Fruit fly (Drosophila melanogaster) whole organism, wandering third instar larva: ENCODE results near the gene sofe.
A peak's percentile ranks its signal among the peaks of the same experiment; 100 is the strongest.

Experiments used
- Abd-B ChIP-seq: fragments of >200 bp; optimal IDR thresholded peaks from 2 replicates; lab custom pipeline; 2017; ENCODE audit warnings: missing biosample characterization, missing genetic modification characterization
- Hr78 ChIP-seq: fragments of >200 bp; optimal IDR thresholded peaks from 2 replicates; lab custom pipeline; 2017; ENCODE audit warnings: missing biosample characterization, missing genetic modification characterization
- Mio ChIP-seq: sonication (Bioruptor generic); optimal IDR thresholded peaks from 2 replicates; lab custom pipeline; 2016; ENCODE audit warnings: missing biosample characterization, missing genetic modification characterization
- OdsH ChIP-seq: fragments of 200-800 bp; sonication (Bioruptor generic); optimal IDR thresholded peaks from 2 replicates; lab custom pipeline; 2016; ENCODE audit warnings: missing biosample characterization, mild to moderate bottlenecking, missing genetic modification characterization
- Rel ChIP-seq, 2 experiments: fragments of 200-800 bp; sonication (Bioruptor generic) in 1 of 2; optimal IDR thresholded peaks; 2 replicates in 1 of 2; 3 replicates in 1 of 2; lab custom pipeline; 2016 to 2019; ENCODE audit warnings: mild to moderate bottlenecking in 2 of 2, missing biosample characterization in 2 of 2, missing genetic modification characterization in 2 of 2, moderate library complexity in 1 of 2
- brk ChIP-seq: fragments of 200-800 bp; sonication (Bioruptor generic); optimal IDR thresholded peaks from 2 replicates; lab custom pipeline; 2016; ENCODE audit warnings: missing biosample characterization, mild to moderate bottlenecking, missing genetic modification characterization
- dsf ChIP-seq: sonication (Bioruptor generic); optimal IDR thresholded peaks from 2 replicates; lab custom pipeline; 2016; ENCODE audit warnings: missing biosample characterization, missing genetic modification characterization, borderline replicate concordance
- h ChIP-seq: fragments of 200-800 bp; sonication (Bioruptor generic); optimal IDR thresholded peaks from 3 replicates; lab custom pipeline; 2016; ENCODE audit warnings: missing biosample characterization, mild to moderate bottlenecking, missing genetic modification characterization
- lola ChIP-seq: fragments of >200 bp; optimal IDR thresholded peaks from 2 replicates; lab custom pipeline; 2017; ENCODE audit warnings: missing biosample characterization, missing genetic modification characterization
- psq ChIP-seq: fragments of 200-800 bp; sonication (Bioruptor generic); optimal IDR thresholded peaks from 3 replicates; lab custom pipeline; 2017; ENCODE audit warnings: missing biosample characterization, mild to moderate bottlenecking, missing genetic modification characterization, moderate library complexity
- tai ChIP-seq: sonication (Bioruptor generic); optimal IDR thresholded peaks from 2 replicates; lab custom pipeline; 2016; ENCODE audit warnings: missing biosample characterization, missing genetic modification characterization
- usp ChIP-seq: fragments of >200 bp; optimal IDR thresholded peaks from 2 replicates; lab custom pipeline; 2017; ENCODE audit warnings: missing biosample characterization, missing genetic modification characterization
- woc ChIP-seq: sonication (Bioruptor generic); optimal IDR thresholded peaks from 2 replicates; lab custom pipeline; 2016; ENCODE audit warnings: missing biosample characterization, mild to moderate bottlenecking, missing genetic modification characterization

dm6 chrX:10841717-10842255 lies 15.4 kb downstream of the sofe start, which contains the start of gene CG15209:
- TF ChIP-seq dsf (GFP tag; lab: Kevin White, UChicago): no peak
- no peak for TF ChIP-seq lola (GFP tag; lab: Kevin White, UChicago)
- TF ChIP-seq h (GFP tag; lab: Kevin White, UChicago): peak; percentile 2
- TF ChIP-seq brk (GFP tag; lab: Kevin White, UChicago): no peak
- TF ChIP-seq woc: peak; percentile 2
- TF ChIP-seq usp: no peak
- no peak for TF ChIP-seq OdsH (GFP tag; lab: Kevin White, UChicago)
- no peak for TF ChIP-seq tai (GFP tag; lab: Kevin White, UChicago)
- no peak for TF ChIP-seq Mio (GFP tag; lab: Kevin White, UChicago)
- no peak for TF ChIP-seq psq (GFP tag; lab: Kevin White, UChicago)
- TF ChIP-seq Rel (GFP tag; optimal IDR thresholded peaks at IDR 0.05; lab: Kevin White, UChicago): no peak
- TF ChIP-seq Rel (tag; optimal IDR thresholded peaks at IDR 0.05; lab: Kevin White, UChicago): no peak
- no peak for TF ChIP-seq Hr78 (GFP tag; lab: Kevin White, UChicago)
- TF ChIP-seq Abd-B (GFP tag; lab: Kevin White, UChicago): no peak
